Fruit fly (Drosophila melanogaster): Measurements from ENCODE around the gene CG13949.

CG13949 gene

DNA sequence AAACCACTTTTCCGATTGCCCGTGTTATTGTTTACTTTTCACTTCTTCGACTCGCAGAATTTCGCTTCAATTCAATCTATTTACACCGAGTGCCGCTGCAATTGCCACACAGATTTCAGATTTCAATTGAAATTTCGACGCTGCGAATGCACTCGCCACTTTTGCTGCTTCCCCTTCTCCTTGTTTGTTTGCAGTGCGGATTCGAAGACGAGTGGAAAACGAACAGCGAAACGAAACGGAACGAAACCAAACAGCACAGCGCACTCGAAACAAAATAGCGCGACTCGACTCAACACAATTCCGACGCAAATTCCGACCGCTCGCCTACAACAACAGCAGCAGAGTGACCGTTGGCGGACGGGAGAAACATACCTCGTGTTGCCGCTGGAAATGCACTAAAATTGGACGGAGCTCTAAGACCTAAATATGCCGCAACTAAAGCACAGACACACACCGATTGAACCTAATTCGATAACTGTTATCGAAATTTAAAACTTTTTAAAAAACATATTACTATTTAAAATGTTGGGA lies 4.3 kb upstream of the CG13949 start, which contains the start of gene drongo:
Gene drongo, minus strand, starts transcription at position 345 of the 531 bp plus-strand sequence.
- TF ChIP-seq CG8478 (optimal IDR thresholded peaks at IDR 0.05) = no peak
- TF ChIP-seq CTCF (optimal IDR thresholded peaks at IDR 0.05) = peak; percentile 41 to 49

DNA sequence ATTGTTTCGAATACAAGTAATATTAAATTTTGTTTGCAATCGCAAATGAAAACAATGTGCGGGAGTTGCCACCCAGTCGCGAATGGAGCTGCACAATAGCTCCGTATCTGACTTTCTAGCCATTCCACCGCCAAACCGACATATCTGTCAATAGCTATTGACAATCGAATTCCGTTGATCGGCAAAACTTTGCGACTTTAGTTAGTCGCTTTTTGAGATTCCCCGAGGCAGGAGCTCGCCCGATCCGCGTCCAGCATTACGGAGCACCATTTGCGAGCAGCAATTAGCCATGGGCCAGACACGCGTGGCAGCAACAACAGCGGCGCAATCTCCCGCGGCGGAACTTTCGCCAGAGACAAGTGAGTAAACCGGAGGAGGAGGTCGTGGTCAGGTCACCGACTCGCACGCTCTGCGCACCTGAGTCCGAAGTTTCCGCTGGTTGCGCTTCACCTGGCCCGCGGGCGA lies 2.5 kb upstream of the CG13949 start, which contains the start of the genes CG4291 and kraken:
Gene CG4291, minus strand, starts transcription at position 84 of the 465 bp plus-strand sequence.
Gene kraken, plus strand, starts transcription at position 122 of the 465 bp plus-strand sequence.
- TF ChIP-seq CG8478 (optimal IDR thresholded peaks at IDR 0.05) (no peak), CTCF (optimal IDR thresholded peaks at IDR 0.05) (peak in 1 of 2 experiments; percentile 39)

dm6 chr2L:856001-856400 lies 864 bp downstream of the CG13949 start:
- TF ChIP-seq CTCF (optimal IDR thresholded peaks at IDR 0.05) = no peak
- no peak for TF ChIP-seq CG8478 (optimal IDR thresholded peaks at IDR 0.05)

DNA sequence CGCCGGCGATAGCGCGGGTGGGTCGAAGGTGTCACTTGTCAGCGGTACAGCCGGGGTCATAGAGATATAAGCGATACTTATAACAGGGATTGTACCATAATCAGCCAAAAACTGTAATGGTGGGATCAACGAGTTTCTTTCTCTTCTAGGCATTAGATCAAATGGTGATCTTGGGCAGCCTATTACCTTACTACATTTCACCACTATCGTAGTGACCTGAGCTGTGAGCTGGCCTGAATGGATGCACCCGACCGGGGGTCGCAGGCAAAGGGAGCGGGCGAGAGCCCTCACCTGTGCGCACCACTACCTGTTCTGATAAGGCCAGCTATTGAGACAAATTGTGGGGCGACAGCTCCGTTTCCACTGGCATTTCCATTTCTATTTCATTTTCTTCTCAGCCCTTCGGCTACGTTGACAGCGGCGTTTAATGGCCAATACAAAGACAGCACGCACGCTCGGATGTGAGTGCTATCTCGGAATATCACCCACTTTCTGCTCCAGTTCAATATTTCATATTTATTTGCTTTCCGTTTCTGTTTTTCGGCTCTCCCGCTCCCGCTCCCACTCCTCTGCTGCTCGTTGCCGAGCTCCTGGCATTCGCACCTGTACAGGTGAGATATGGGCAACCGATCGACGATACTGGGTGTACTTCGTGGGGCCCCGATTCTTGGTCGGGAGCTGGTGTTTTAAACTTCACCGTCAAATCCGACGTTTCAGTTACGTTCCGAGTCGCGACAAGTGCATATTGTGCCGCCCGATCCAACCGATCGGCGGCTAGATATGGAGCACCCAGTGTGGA lies 1.8 kb downstream of the CG13949 start:
- TF ChIP-seq CG8478 (optimal IDR thresholded peaks at IDR 0.05) (no peak), CTCF (optimal IDR thresholded peaks at IDR 0.05) (peak in 1 of 2 experiments; percentile 1)

dm6 chr2L:857897-858517 lies 2.9 kb downstream of the CG13949 start:
- TF ChIP-seq CTCF (optimal IDR thresholded peaks at IDR 0.05) = no peak
- TF ChIP-seq CG8478 (optimal IDR thresholded peaks at IDR 0.05) = no peak

- TF ChIP-seq CTCF (optimal IDR thresholded peaks at IDR 0.05) = no peak
Observed at dm6 chr2L:859897-860296, 4.8 kb downstream of the CG13949 start, which contains the start of gene CG13950. TSS of gene CG13950 (plus strand) at chr2L:860197.

- no peak for TF ChIP-seq CG8478 (optimal IDR thresholded peaks at IDR 0.05)
- TF ChIP-seq CTCF (optimal IDR thresholded peaks at IDR 0.05) = no peak
Observed at dm6 chr2L:865851-866250, 10.7 kb downstream of the CG13949 start.

DNA sequence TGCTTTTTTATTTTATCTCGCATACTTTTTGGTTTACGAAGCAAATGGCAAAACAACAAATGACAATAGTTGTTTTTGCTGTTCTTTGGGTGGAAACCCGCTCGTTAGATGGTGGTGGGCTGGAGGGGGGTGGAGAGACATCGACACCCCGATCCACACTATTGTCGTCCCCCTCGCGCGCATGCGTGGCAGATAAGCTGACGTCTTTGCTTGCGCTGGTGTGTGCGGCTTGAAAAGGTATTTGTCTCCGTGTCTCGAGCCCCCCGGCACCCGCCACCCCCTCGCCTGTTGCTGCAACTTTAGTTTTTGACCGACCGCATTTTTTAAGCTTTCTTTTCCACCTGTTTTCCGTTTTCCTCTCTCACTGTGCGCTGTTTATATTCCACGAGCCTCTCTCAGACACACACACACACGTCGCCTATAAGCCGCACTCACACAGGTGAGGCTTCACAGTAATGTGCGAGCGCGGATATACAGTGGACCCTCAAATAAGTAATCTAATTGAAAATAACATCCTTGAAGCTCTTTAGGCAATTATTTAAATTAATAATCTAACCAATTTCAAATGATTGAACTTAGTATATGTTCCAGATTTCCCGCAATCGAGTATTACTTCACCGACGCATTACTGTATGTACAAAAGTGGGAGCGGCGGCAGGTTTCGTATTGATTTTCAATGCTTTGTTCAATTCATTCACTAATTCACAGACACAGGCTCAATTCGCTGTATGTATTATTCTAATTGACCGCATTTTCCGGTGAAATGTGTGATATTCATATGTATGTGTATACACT lies 12.0 kb downstream of the CG13949 start:
- TF ChIP-seq CG8478 (optimal IDR thresholded peaks at IDR 0.05) = no peak
- TF ChIP-seq CTCF (optimal IDR thresholded peaks at IDR 0.05) = no peak

DNA sequence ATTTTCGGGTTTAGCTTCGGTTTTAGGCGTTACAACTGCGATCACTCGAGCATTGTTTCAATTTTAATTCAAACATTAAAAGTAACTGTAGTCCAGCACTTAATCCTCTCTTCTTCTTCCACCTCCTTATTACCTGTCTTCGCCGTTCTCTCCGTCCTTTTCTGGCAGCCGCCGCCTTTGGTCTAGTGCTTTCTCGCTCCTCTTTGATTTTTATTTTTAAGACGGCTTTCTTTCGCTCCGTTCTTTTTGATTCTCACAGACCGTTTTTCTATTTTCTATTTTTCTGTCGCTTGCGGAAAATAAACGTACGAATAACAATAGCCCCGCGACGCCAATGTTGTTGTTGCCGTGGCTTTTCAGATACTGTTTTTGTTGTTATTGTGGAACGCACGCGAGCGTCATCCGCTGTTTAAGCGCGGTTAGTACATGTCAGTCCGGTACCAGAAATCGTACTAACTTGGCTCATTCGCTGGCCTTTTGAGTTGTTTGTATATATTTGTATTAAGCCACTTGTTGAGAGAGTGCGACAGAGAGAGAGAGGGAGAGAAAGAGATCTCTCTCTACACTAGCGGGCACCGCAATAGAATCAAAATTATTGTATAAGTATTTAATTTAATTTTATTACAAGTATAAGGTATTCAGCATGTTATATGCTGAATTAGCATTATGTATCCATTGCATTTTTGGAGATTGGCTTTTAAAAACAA lies 12.9 kb downstream of the CG13949 start, which contains the start of gene aru:
Gene aru, minus strand, starts transcription at position 456 of the 707 bp plus-strand sequence.
- TF ChIP-seq CG8478 (optimal IDR thresholded peaks at IDR 0.05) = no peak
- TF ChIP-seq CTCF (optimal IDR thresholded peaks at IDR 0.05) = no peak

DNA sequence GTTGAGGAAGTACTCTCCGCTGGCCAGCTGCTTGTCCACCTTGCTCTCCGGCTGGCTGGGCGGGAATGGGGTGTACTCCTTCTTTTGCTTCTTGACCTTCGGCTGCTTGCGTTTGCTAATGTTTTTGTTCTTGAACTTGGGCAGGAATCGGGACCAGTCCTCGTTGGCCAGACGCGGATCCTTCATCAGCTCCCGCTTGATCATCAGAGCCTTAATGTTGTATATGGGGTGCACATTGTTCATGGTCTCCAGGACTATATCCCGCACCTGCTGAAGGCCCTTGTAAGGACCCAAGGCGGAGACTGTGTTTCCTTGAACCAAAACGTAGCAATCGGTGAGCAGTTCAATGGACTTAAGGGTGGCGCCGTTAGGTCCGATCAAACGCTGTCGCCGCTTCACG lies 13.8 kb downstream of the CG13949 start:
- TF ChIP-seq CTCF (optimal IDR thresholded peaks at IDR 0.05) (no peak), CG8478 (optimal IDR thresholded peaks at IDR 0.05) (no peak)

DNA sequence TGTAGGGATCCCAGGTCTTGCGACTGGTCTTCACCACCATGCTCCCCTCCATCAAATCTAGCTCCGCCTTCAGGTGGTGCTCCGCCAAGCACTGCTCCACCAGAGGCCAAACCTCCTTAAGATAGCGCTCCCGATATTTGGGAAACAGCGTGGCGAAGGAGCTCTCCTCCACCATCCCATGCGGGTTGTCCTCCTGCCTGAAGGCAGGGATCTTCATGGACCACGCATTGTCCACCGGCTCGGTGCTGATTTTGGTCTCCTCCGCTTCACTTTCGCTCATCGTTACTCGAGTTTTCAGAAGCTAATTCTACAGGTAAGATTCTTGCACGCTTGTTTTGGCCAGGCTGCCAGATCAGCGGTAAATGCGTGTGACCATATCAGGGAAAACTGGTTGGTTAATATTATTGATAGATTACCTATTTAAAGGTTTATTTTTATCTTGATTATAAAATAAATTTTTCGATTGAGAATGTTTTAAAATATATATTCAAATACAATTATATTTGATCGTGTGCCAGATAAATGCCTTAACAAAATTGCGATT lies 14.4 kb downstream of the CG13949 start, which contains the start of gene dbe:
Gene dbe, minus strand, starts transcription at position 361 of the 544 bp plus-strand sequence.
- TF ChIP-seq CTCF (optimal IDR thresholded peaks at IDR 0.05) = no peak
- no peak for TF ChIP-seq CG8478 (optimal IDR thresholded peaks at IDR 0.05)

DNA sequence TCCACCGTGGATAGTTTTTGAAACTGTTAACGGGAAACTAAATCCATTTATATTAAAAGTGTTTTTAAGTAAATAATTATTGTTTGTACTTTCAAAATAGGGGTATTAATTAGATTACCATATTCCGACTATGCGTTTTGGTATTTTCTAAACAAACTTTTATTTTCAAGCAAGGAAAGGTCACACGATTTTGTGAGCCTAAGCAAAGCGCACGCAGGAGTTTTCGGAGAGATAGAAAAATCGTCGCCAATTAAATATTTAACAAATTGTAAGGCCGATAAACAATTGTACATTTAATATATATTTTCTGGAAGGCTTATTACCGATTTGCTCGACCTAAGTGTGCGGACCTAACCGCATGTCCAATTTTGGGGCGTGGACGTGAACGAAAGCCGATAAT lies 15.1 kb downstream of the CG13949 start, which contains the start of gene PNUTS:
Gene PNUTS, plus strand, starts transcription at position 181 of the 400 bp plus-strand sequence.
- TF ChIP-seq CTCF (optimal IDR thresholded peaks at IDR 0.05) (no peak), CG8478 (optimal IDR thresholded peaks at IDR 0.05) (no peak)

dm6 chr2L:870749-871418 lies 15.7 kb downstream of the CG13949 start:
- no peak for TF ChIP-seq CG8478 (optimal IDR thresholded peaks at IDR 0.05)
- peak in 1 of 2 experiments; percentile 43 for TF ChIP-seq CTCF (optimal IDR thresholded peaks at IDR 0.05)

Data from S2 (cell line).